Fruit fly (Drosophila melanogaster): Measurements from ENCODE around the gene Klp31E.

Gene Klp31E

dm6 chr2L:10422643-10423606, 9.1 kb downstream of the Klp31E start, which contains the start of the genes pie and Wdfy2 (continued):
- TF ChIP-seq MESR4 (GFP tag; optimal IDR thresholded peaks at IDR 0.05) (peak; percentile 67), Bteb2 (GFP tag; optimal IDR thresholded peaks at IDR 0.05) (no peak), Med (GFP tag) (peak; percentile 65), Eip74EF (GFP tag; optimal IDR thresholded peaks at IDR 0.05) (peak in 1 of 2 experiments; percentile 88), Hey (tag; optimal IDR thresholded peaks at IDR 0.05) (no peak), phol (tag; optimal IDR thresholded peaks at IDR 0.05) (peak; percentile 39), CG18262 (tag; optimal IDR thresholded peaks at IDR 0.05) (peak; percentile 31), chm (GFP tag; IDR thresholded peaks at IDR 0.05) (no peak), fd64A (GFP tag; optimal IDR thresholded peaks at IDR 0.05) (no peak), CG2129 (GFP tag; IDR thresholded peaks at IDR 0.05; ENCODE audit: partially characterized antibody) (no peak), Gsc (GFP tag; IDR thresholded peaks at IDR 0.05) (no peak), CG12942 (GFP tag; optimal IDR thresholded peaks at IDR 0.05) (no peak), CoRest (tag; optimal IDR thresholded peaks at IDR 0.05) (peak; percentile 28), lola (GFP tag; optimal IDR thresholded peaks at IDR 0.05) (peak in 2 of 3 experiments; percentile 14 to 94), HLHmδ (GFP tag; optimal IDR thresholded peaks at IDR 0.05) (no peak), gfzf (GFP tag; optimal IDR thresholded peaks at IDR 0.05) (peak; percentile 26), E2f2 (GFP tag; IDR thresholded peaks at IDR 0.05) (peak; percentile 79), trem (tag; optimal IDR thresholded peaks at IDR 0.05) (peak; percentile 4), CG5245 (GFP tag; optimal IDR thresholded peaks at IDR 0.05) (no peak)

dm6 chr2L:10425599-10425998, 11.8 kb downstream of the Klp31E start:
- no peak for TF ChIP-seq CG33557 (GFP tag; optimal IDR thresholded peaks at IDR 0.05)
- no peak for TF ChIP-seq Scr (GFP tag; IDR thresholded peaks at IDR 0.05; ENCODE audit: partially characterized antibody)
- TF ChIP-seq CG11560 (tag; IDR thresholded peaks at IDR 0.05) = peak; percentile 43; the same call in 1 of the 3 replicates
- TF ChIP-seq vnd (GFP tag; IDR thresholded peaks at IDR 0.05; ENCODE audit: partially characterized antibody) = no peak
- no peak for TF ChIP-seq CG15601 (tag; optimal IDR thresholded peaks at IDR 0.05)
- no peak for TF ChIP-seq en (GFP tag; optimal IDR thresholded peaks at IDR 0.05)
- TF ChIP-seq Tbp (GFP tag; optimal IDR thresholded peaks at IDR 0.05) = no peak
- TF ChIP-seq wor (GFP tag; IDR thresholded peaks at IDR 0.05) = no peak
- no peak for TF ChIP-seq Dek (tag; optimal IDR thresholded peaks at IDR 0.05)
- peak; percentile 62 for TF ChIP-seq Med (GFP tag)
- TF ChIP-seq Meics (GFP tag; optimal IDR thresholded peaks at IDR 0.05) = no peak
- TF ChIP-seq ind (GFP tag; optimal IDR thresholded peaks at IDR 0.05) = no peak
- no peak for TF ChIP-seq CG10959 (GFP tag; IDR thresholded peaks at IDR 0.05)
- no peak for TF ChIP-seq bbx (GFP tag; IDR thresholded peaks at IDR 0.05; ENCODE audit: partially characterized antibody)
- TF ChIP-seq CG42726 (GFP tag; IDR thresholded peaks at IDR 0.05; ENCODE audit: partially characterized antibody) = no peak
- no peak for TF ChIP-seq BEAF-32 (GFP tag; optimal IDR thresholded peaks at IDR 0.05)
- TF ChIP-seq CG14965 (GFP tag; optimal IDR thresholded peaks at IDR 0.05; ENCODE audit: borderline replicate concordance) = peak; percentile 6
- TF ChIP-seq CG14014 (GFP tag; IDR thresholded peaks at IDR 0.05) = no peak
- no peak for TF ChIP-seq sens (GFP tag)
- TF ChIP-seq tx (GFP tag; optimal IDR thresholded peaks at IDR 0.05) = no peak
- TF ChIP-seq CG3726 (GFP tag; IDR thresholded peaks at IDR 0.05) = 0 out of 3 replicates have a peak, but pooled peaks have one; percentile 16
- no peak for TF ChIP-seq CG2875 (GFP tag; optimal IDR thresholded peaks at IDR 0.05)
- TF ChIP-seq CG3995 (GFP tag; optimal IDR thresholded peaks at IDR 0.05) = no peak
- TF ChIP-seq croc (GFP tag; conservative IDR thresholded peaks at IDR 0.05) = no peak
- no peak for TF ChIP-seq gro (GFP tag; optimal IDR thresholded peaks at IDR 0.05)
- peak; percentile 9 for TF ChIP-seq CG1832 (GFP tag; optimal IDR thresholded peaks at IDR 0.05)
- TF ChIP-seq CkIIα-i1 (GFP tag; IDR thresholded peaks at IDR 0.05) = no peak
- no peak for TF ChIP-seq CG13624 (GFP tag; optimal IDR thresholded peaks at IDR 0.05)
- TF ChIP-seq hb (GFP tag; IDR thresholded peaks at IDR 0.05; ENCODE audit: partially characterized antibody) = peak; percentile 55; the same call in 1 of the 3 replicates

Measured in whole organism, embryonic.